Fruit fly (Drosophila melanogaster) whole organism, embryonic: ENCODE data around the gene cic.

Experiments
- Aef1 ChIP-seq: fragments of 200-800 bp; sonication (Bioruptor generic); IDR thresholded peaks from 3 replicates; pipeline ENCODE4 v1.3.6; 2022; ENCODE audit warnings: missing biosample characterization, missing genetic modification characterization
- Awh ChIP-seq: fragments of 200-800 bp; sonication (Bioruptor generic); IDR thresholded peaks from 2 replicates; pipeline ENCODE4, ENCODE4 v1.3.6; 2022; ENCODE audit warnings: missing biosample characterization, missing genetic modification characterization
- CG11247 ChIP-seq: fragments of 200-800 bp; sonication (Bioruptor generic); IDR thresholded peaks from 2 replicates; pipeline ENCODE4 v1.3.6; 2022; ENCODE audit warnings: missing biosample characterization, missing genetic modification characterization
- CG12299 ChIP-seq: fragments of 200-800 bp; sonication (Bioruptor generic); optimal IDR thresholded peaks from 2 replicates; lab custom pipeline; 2018; ENCODE audit warnings: missing biosample characterization, mild to moderate bottlenecking, missing genetic modification characterization
- CG12744 ChIP-seq: fragments of 200-800 bp; sonication (Bioruptor generic); optimal IDR thresholded peaks from 2 replicates; lab custom pipeline; 2016; ENCODE audit warnings: missing biosample characterization, missing genetic modification characterization
- CG12769 ChIP-seq: fragments of 200-800 bp; sonication (Bioruptor generic); optimal IDR thresholded peaks from 2 replicates; lab custom pipeline; 2019; ENCODE audit warnings: missing biosample characterization, mild to moderate bottlenecking, missing genetic modification characterization, moderate library complexity
- CG13894 ChIP-seq: fragments of 200-800 bp; sonication (Bioruptor generic); optimal IDR thresholded peaks from 3 replicates; lab custom pipeline; 2018; ENCODE audit warnings: missing biosample characterization, mild to moderate bottlenecking, missing genetic modification characterization, moderate library complexity
- CG17385 ChIP-seq: fragments of 200-800 bp; sonication (Bioruptor generic); optimal IDR thresholded peaks from 3 replicates; lab custom pipeline; 2018; ENCODE audit warnings: missing biosample characterization, mild to moderate bottlenecking, missing genetic modification characterization
- CG17568 ChIP-seq: fragments of 200-800 bp; sonication (Bioruptor generic); optimal IDR thresholded peaks from 2 replicates; lab custom pipeline; 2018; ENCODE audit warnings: missing biosample characterization, mild to moderate bottlenecking, missing genetic modification characterization, moderate library complexity
- CG17829 ChIP-seq: fragments of 200-800 bp; optimal IDR thresholded peaks from 2 replicates; lab custom pipeline; 2019; ENCODE audit warnings: missing biosample characterization, mild to moderate bottlenecking, missing genetic modification characterization, moderate library complexity
- CG4360 ChIP-seq: fragments of 200-800 bp; sonication (Bioruptor generic); IDR thresholded peaks from 2 replicates; pipeline ENCODE4 v1.3.6; 2022; ENCODE audit warnings: missing biosample characterization, missing genetic modification characterization
- CG5180 ChIP-seq: fragments of 200-800 bp; sonication (Bioruptor generic); optimal IDR thresholded peaks from 3 replicates; lab custom pipeline; 2017; ENCODE audit warnings: missing biosample characterization, missing genetic modification characterization, mild to moderate bottlenecking, moderate library complexity, missing genetic modification reagents
- CG7271 ChIP-seq: fragments of 200-800 bp; sonication (Bioruptor generic); optimal IDR thresholded peaks from 2 replicates; lab custom pipeline; 2018; ENCODE audit warnings: missing biosample characterization, mild to moderate bottlenecking, missing genetic modification characterization, moderate library complexity
- CG7556 ChIP-seq: fragments of 200-800 bp; sonication (Bioruptor generic); optimal IDR thresholded peaks from 2 replicates; lab custom pipeline; 2017; ENCODE audit warnings: missing biosample characterization, mild to moderate bottlenecking, missing genetic modification characterization
- CG7745 ChIP-seq: fragments of 200-800 bp; sonication (Bioruptor generic); optimal IDR thresholded peaks from 2 replicates; lab custom pipeline; 2018; ENCODE audit warnings: missing biosample characterization, mild to moderate bottlenecking, missing genetic modification characterization, moderate library complexity
- CG8290 ChIP-seq, 3 experiments: fragments of 200-800 bp; sonication (Bioruptor generic); optimal IDR thresholded peaks; 2 replicates each; lab custom pipeline; 2016 to 2019; ENCODE audit warnings: missing biosample characterization in 3 of 3, missing genetic modification characterization in 3 of 3, mild to moderate bottlenecking in 2 of 3, moderate library complexity in 1 of 3
- CTCF ChIP-seq: fragments of 200-800 bp; sonication (Bioruptor generic); optimal IDR thresholded peaks from 2 replicates; lab custom pipeline; 2017; ENCODE audit warnings: missing biosample characterization, mild to moderate bottlenecking, missing genetic modification characterization, moderate library complexity
- Deaf1 ChIP-seq: fragments of 200-800 bp; optimal IDR thresholded peaks from 3 replicates; lab custom pipeline; 2019; ENCODE audit warnings: missing biosample characterization, mild to moderate bottlenecking, missing genetic modification characterization, moderate library complexity
- Fer1 ChIP-seq: fragments of 200-800 bp; sonication (Bioruptor generic); optimal IDR thresholded peaks from 2 replicates; lab custom pipeline; 2017; ENCODE audit warnings: missing biosample characterization, mild to moderate bottlenecking, missing genetic modification characterization
- Hr39 ChIP-seq: fragments of >200 bp; optimal IDR thresholded peaks from 2 replicates; lab custom pipeline; 2017
- Hr51 ChIP-seq, 2 experiments: fragments of 200-800 bp; sonication (Bioruptor generic); optimal IDR thresholded peaks; 2 replicates in 1 of 2; 3 replicates in 1 of 2; lab custom pipeline; 2016 to 2018; ENCODE audit warnings: missing biosample characterization in 2 of 2, missing genetic modification characterization in 2 of 2, mild to moderate bottlenecking in 1 of 2, moderate library complexity in 1 of 2
- Lhr ChIP-seq: fragments of 200-800 bp; sonication (Bioruptor generic); optimal IDR thresholded peaks from 3 replicates; lab custom pipeline; 2017; ENCODE audit warnings: mild to moderate bottlenecking, missing biosample characterization, missing genetic modification reagents, missing genetic modification characterization
- Myb ChIP-seq: fragments of 200-800 bp; sonication (Bioruptor generic); optimal IDR thresholded peaks from 2 replicates; lab custom pipeline; 2016; ENCODE audit warnings: missing biosample characterization, missing genetic modification characterization
- NFAT ChIP-seq: fragments of 200-800 bp; sonication (Bioruptor generic); IDR thresholded peaks from 2 replicates; pipeline ENCODE4 v1.3.6; 2022; ENCODE audit warnings: missing biosample characterization, missing genetic modification characterization
- Nf-YB ChIP-seq: fragments of 200-800 bp; sonication (Bioruptor generic); optimal IDR thresholded peaks from 3 replicates; lab custom pipeline; 2019; ENCODE audit warnings: missing biosample characterization, mild to moderate bottlenecking, missing genetic modification characterization, moderate library complexity
- Nf-YC ChIP-seq: fragments of 200-800 bp; optimal IDR thresholded peaks from 3 replicates; lab custom pipeline; 2019; ENCODE audit warnings: missing biosample characterization, mild to moderate bottlenecking, missing genetic modification characterization, moderate library complexity
- Pdp1 ChIP-seq, 2 experiments: fragments of 200-800 bp; sonication (Bioruptor generic); optimal IDR thresholded peaks; 3 replicates each; lab custom pipeline; 2016; ENCODE audit warnings: missing biosample characterization in 2 of 2, missing genetic modification characterization in 2 of 2, mild to moderate bottlenecking in 1 of 2, moderate library complexity in 1 of 2
- Side ChIP-seq: fragments of 200-800 bp; sonication (Bioruptor generic); optimal IDR thresholded peaks from 2 replicates; lab custom pipeline; 2016; ENCODE audit warnings: missing biosample characterization, missing genetic modification characterization
- TFAM ChIP-seq: fragments of 200-800 bp; sonication (Bioruptor generic); optimal IDR thresholded peaks from 2 replicates; lab custom pipeline; 2017; ENCODE audit warnings: missing biosample characterization, missing genetic modification characterization, inconsistent platforms
- abd-A ChIP-seq: fragments of 200-800 bp; sonication (Bioruptor generic); optimal IDR thresholded peaks from 3 replicates; lab custom pipeline; 2019; ENCODE audit warnings: missing biosample characterization, mild to moderate bottlenecking, missing genetic modification characterization, moderate library complexity
- bowl ChIP-seq: fragments of 200-800 bp; sonication (Bioruptor generic); IDR thresholded peaks from 2 replicates; pipeline ENCODE4 v1.3.6; 2022; ENCODE audit warnings: missing biosample characterization, missing genetic modification characterization
- chinmo ChIP-seq: fragments of 200-800 bp; sonication (Bioruptor generic); IDR thresholded peaks from 4 replicates; pipeline ENCODE4 v1.3.6; 2022; ENCODE audit warnings: missing biosample characterization, missing genetic modification characterization; ENCODE audit not compliant: partially characterized antibody
- corto ChIP-seq: fragments of 200-800 bp; sonication (Bioruptor generic); optimal IDR thresholded peaks from 2 replicates; lab custom pipeline; 2016; ENCODE audit warnings: missing biosample characterization, mild to moderate bottlenecking, missing genetic modification characterization, moderate library complexity
- crol ChIP-seq: fragments of 200-800 bp; sonication (Bioruptor generic); IDR thresholded peaks from 2 replicates; pipeline ENCODE4 v1.3.6; 2022; ENCODE audit warnings: missing biosample characterization, missing genetic modification characterization
- da ChIP-seq: fragments of 200-800 bp; sonication (Bioruptor generic); optimal IDR thresholded peaks from 2 replicates; lab custom pipeline; 2016; ENCODE audit warnings: missing biosample characterization, missing genetic modification characterization
- dimm ChIP-seq: fragments of 200-800 bp; sonication (Bioruptor generic); IDR thresholded peaks from 2 replicates; pipeline ENCODE4 v1.3.6; 2022; ENCODE audit warnings: missing biosample characterization, missing genetic modification characterization
- gem ChIP-seq: fragments of 200-800 bp; sonication (Bioruptor generic); optimal IDR thresholded peaks from 2 replicates; lab custom pipeline; 2019; ENCODE audit warnings: missing biosample characterization, mild to moderate bottlenecking, missing genetic modification characterization, moderate library complexity
- ken ChIP-seq: fragments of 200-800 bp; sonication (Bioruptor generic); IDR thresholded peaks from 3 replicates; pipeline ENCODE4 v1.3.6; 2022; ENCODE audit warnings: missing biosample characterization, missing genetic modification characterization
- kni ChIP-seq: fragments of 200-800 bp; sonication (Bioruptor generic); optimal IDR thresholded peaks from 3 replicates; lab custom pipeline; 2017; ENCODE audit warnings: mild to moderate bottlenecking, missing biosample characterization, missing genetic modification reagents, missing genetic modification characterization
- lab ChIP-seq: fragments of 200-800 bp; sonication (Bioruptor generic); optimal IDR thresholded peaks from 3 replicates; lab custom pipeline; 2017; ENCODE audit warnings: missing biosample characterization, missing genetic modification characterization, mild to moderate bottlenecking, moderate library complexity, missing genetic modification reagents
- oc ChIP-seq: fragments of 200-800 bp; sonication (Bioruptor generic); optimal IDR thresholded peaks from 2 replicates; lab custom pipeline; 2018; ENCODE audit warnings: missing biosample characterization, mild to moderate bottlenecking, missing genetic modification characterization, moderate library complexity
- otp ChIP-seq: fragments of 200-800 bp; sonication (Bioruptor generic); IDR thresholded peaks from 3 replicates; pipeline ENCODE4, ENCODE4 v1.3.6; 2022; ENCODE audit warnings: missing biosample characterization, missing genetic modification characterization
- seq ChIP-seq: fragments of 200-800 bp; sonication (Bioruptor generic); IDR thresholded peaks from 2 replicates; pipeline ENCODE4 v1.3.6; 2022; ENCODE audit warnings: missing biosample characterization, missing genetic modification characterization
- shn ChIP-seq: fragments of 200-800 bp; sonication (Bioruptor generic); optimal IDR thresholded peaks from 3 replicates; lab custom pipeline; 2016; ENCODE audit warnings: missing biosample characterization, missing genetic modification characterization
- sr ChIP-seq: fragments of 200-800 bp; sonication (Bioruptor generic); IDR thresholded peaks from 3 replicates; pipeline ENCODE4 v1.3.6; 2022; ENCODE audit warnings: missing biosample characterization, missing genetic modification characterization
- tup ChIP-seq: fragments of 200-800 bp; sonication (Bioruptor generic); optimal IDR thresholded peaks from 2 replicates; lab custom pipeline; 2016; ENCODE audit warnings: missing biosample characterization, mild to moderate bottlenecking, missing genetic modification characterization, moderate library complexity
- tx ChIP-seq: fragments of 200-800 bp; sonication (Bioruptor generic); optimal IDR thresholded peaks from 2 replicates; lab custom pipeline; 2016; ENCODE audit warnings: missing biosample characterization, missing genetic modification characterization
- zen2 ChIP-seq: fragments of 200-800 bp; sonication (Bioruptor generic); IDR thresholded peaks from 3 replicates; pipeline ENCODE4 v1.3.6; 2022; ENCODE audit warnings: missing biosample characterization, missing genetic modification characterization; ENCODE audit not compliant: partially characterized antibody
- zfh2 ChIP-seq: fragments of 200-800 bp; sonication (Bioruptor generic); optimal IDR thresholded peaks from 2 replicates; lab custom pipeline; 2016; ENCODE audit warnings: missing biosample characterization, missing genetic modification characterization

cic gene

DNA sequence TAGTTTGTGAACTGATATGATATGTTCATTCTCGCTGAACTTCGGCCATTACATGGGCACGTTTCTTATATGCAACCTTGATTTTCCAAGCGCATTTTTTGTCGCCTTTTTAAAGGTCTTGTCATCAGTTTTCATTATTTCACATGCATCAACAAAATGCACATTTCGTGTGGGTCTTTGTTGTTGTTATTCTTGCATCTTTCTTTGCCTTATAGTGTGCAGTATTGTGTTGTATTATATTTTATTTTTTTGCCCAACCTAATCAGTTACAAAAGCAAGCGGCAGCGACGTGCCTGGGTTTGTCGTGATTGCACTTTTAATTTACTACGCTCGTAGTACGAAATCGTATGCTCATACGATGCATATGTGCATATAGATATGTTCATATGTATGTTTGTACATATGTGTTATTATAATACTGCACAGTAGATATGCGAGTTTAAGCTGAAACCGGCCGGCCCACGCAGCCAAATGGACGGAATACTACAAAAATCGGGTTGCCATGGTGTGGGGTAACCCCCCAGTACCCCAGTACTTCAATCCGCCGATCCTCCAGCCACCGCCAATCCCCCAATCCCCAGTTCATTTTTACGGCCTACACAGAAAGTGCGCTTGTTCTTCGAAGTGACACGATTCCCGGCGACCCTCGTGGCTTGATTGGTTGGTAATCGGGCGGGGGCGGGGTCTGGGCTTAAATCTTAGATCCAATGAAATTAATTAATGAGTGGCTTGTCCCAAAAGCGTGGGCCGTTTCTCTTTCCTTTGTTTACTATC, 22.1 kb downstream of the cic start:
- peak; percentile 67 for TF ChIP-seq oc (tag; lab: Kevin White, UChicago)
- TF ChIP-seq zfh2 (GFP tag; lab: Kevin White, UChicago) = no peak
- TF ChIP-seq ken (GFP tag; lab: Robert Waterston, UW) = 0 out of 3 replicates have a peak, but pooled peaks have one; percentile 11
- TF ChIP-seq seq = no peak
- TF ChIP-seq Myb (GFP tag; lab: Kevin White, UChicago) = no peak
- peak; percentile 86; the same call in 2 of the 3 replicates for TF ChIP-seq sr (GFP tag; lab: Robert Waterston, UW)
- peak; percentile 18 for TF ChIP-seq kni (GFP tag; lab: Kevin White, UChicago)
- no peak for TF ChIP-seq dimm (GFP tag; lab: Robert Waterston, UW)
- TF ChIP-seq Nf-YB = peak; percentile 1
- no peak for TF ChIP-seq CTCF (GFP tag; lab: Kevin White, UChicago)
- TF ChIP-seq abd-A (tag; lab: Kevin White, UChicago) = peak; percentile 51
- TF ChIP-seq Nf-YC (tag; lab: Kevin White, UChicago) = peak; percentile 2
- TF ChIP-seq CG12769 = peak; percentile 66
- peak; percentile 54 for TF ChIP-seq crol
- TF ChIP-seq Awh (GFP tag; lab: Robert Waterston, UW) = peak; percentile 91
- 0 out of 4 replicates have a peak, but pooled peaks have one; percentile 51 for TF ChIP-seq chinmo (GFP tag; lab: Robert Waterston, UW)
- TF ChIP-seq corto (GFP tag; lab: Kevin White, UChicago) = no peak
- peak; percentile 28 for TF ChIP-seq CG13894

DNA sequence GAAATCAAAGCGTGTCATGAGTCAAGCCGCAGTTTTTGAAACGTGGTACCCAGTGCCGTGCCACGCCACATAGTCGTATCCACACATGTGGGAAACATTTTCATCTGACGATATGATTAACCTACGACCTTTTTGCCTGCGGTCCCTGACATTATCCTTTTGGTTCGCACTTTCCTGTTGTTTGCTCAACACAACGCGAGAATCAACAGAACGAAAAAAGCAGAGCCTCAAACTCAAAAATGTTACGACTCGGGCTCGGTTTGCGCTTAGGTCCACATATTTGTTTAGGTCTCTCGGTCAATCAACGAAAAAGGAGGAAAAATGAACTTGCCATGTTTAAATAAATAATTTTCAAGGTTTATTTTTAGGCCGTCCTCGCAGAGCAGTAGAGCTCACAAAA, 23.4 kb downstream of the cic start:
- TF ChIP-seq zen2 (GFP tag; lab: Robert Waterston, UW) (no peak), lab (peak; percentile 38), gem (tag; lab: Kevin White, UChicago) (peak; percentile 0), CG17385 (GFP tag; lab: Kevin White, UChicago) (peak; percentile 4), NFAT (no peak), CG11247 (no peak), CG7271 (tag; lab: Kevin White, UChicago) (peak; percentile 59), tx (GFP tag; lab: Kevin White, UChicago) (no peak), shn (GFP tag; lab: Kevin White, UChicago) (no peak), da (GFP tag; lab: Kevin White, UChicago) (no peak), Aef1 (GFP tag; lab: Robert Waterston, UW) (no peak), CG8290 (GFP tag; optimal IDR thresholded peaks at IDR 0.05; lab: Kevin White, UChicago) (no peak), CG8290 (tag; optimal IDR thresholded peaks at IDR 0.05; lab: Kevin White, UChicago) (peak in 1 of 2 experiments; percentile 63), CG4360 (no peak; the same call in 1 of the 2 replicates), CG12299 (peak; percentile 7), Side (GFP tag; lab: Kevin White, UChicago) (peak; percentile 55), CG7556 (GFP tag; lab: Kevin White, UChicago) (peak; percentile 29), bowl (GFP tag; lab: Robert Waterston, UW) (no peak), Hr51 (GFP tag; optimal IDR thresholded peaks at IDR 0.05; lab: Kevin White, UChicago) (peak in 1 of 2 experiments; percentile 63), Fer1 (peak; percentile 16), Deaf1 (tag; lab: Kevin White, UChicago) (no peak), tup (GFP tag; lab: Kevin White, UChicago) (peak; percentile 13), CG12744 (GFP tag; lab: Kevin White, UChicago) (peak; percentile 1), TFAM (peak; percentile 7), CG7745 (tag; lab: Kevin White, UChicago) (peak; percentile 69), CG17829 (tag; lab: Kevin White, UChicago) (peak; percentile 13), CG17568 (GFP tag; lab: Kevin White, UChicago) (peak; percentile 36), Pdp1 (GFP tag; optimal IDR thresholded peaks at IDR 0.05; lab: Kevin White, UChicago) (peak in 1 of 2 experiments; percentile 29), otp (GFP tag; lab: Robert Waterston, UW) (no peak; the same call in 1 of the 3 replicates), CG5180 (GFP tag; lab: Kevin White, UChicago) (no peak), Lhr (no peak), Hr39 (lab: Kevin White, UChicago) (no peak)
